Worm (Caenorhabditis elegans): ENCODE measurements around the gene cyn-4.

DNA sequence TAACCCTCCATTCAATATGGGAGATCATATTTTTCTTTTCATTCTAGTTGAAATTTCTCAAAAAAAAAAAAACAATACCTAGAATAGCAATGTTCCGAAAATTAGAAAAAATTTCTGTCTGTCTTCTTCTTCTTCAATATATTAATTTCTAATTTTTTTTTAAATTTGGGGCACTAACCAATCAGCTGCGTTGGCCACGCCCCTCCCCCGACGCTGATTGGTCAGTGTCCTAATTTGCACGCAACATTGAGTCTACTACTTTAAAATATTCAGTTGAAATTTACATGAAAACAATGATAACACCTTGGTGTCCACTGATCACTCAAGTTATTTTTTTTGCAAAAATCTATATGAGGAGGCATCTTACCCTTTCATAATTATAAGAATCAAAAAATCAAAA lies 23.5 kb upstream of the cyn-4 start:
- TF ChIP-seq unc-62 (GFP tag; optimal IDR thresholded peaks at IDR 0.05), result no peak
- no peak for TF ChIP-seq nhr-11 (tag; optimal IDR thresholded peaks at IDR 0.05)
- TF ChIP-seq elt-1 (tag; optimal IDR thresholded peaks at IDR 0.05), result no peak
- no peak for TF ChIP-seq ama-1 (optimal IDR thresholded peaks at IDR 0.05)
- TF ChIP-seq mbf-1 (tag; optimal IDR thresholded peaks at IDR 0.05), result no peak
- no peak for TF ChIP-seq sem-4 (tag; optimal IDR thresholded peaks at IDR 0.05)
- TF ChIP-seq nhr-12 (tag; optimal IDR thresholded peaks at IDR 0.05), result no peak
- TF ChIP-seq F13H6.1 (tag; optimal IDR thresholded peaks at IDR 0.05), result no peak
- TF ChIP-seq ztf-11 (tag; optimal IDR thresholded peaks at IDR 0.05), result no peak
- no peak for TF ChIP-seq nhr-25 (tag; optimal IDR thresholded peaks at IDR 0.05)
- TF ChIP-seq elt-3 (tag; optimal IDR thresholded peaks at IDR 0.05), result no peak
